Worm (Caenorhabditis elegans) whole organism, L2 larva: ENCODE measurements around the gene prp-3.
A peak's percentile ranks its signal among the peaks of the same experiment; 100 is the strongest.
"Not testable (repeated sequence)": the region's sequence is repeated elsewhere in the genome, so short reads cannot be mapped to it uniquely, and the experiment has no call there.

ENCODE experiments used
- C34F6.9 ChIP-seq: fragments of 150-350 bp; optimal IDR thresholded peaks from 2 replicates; lab custom pipeline; 2014; ENCODE audit warnings: missing biosample characterization, missing genetic modification characterization
- F13H6.1 ChIP-seq: sonication (generic microtip); optimal IDR thresholded peaks from 2 replicates; lab custom pipeline; 2016; ENCODE audit warnings: missing genetic modification characterization, missing compliant biosample characterization
- R02D3.7 ChIP-seq: fragments of 150-350 bp; optimal IDR thresholded peaks from 2 replicates; lab custom pipeline; 2014; ENCODE audit warnings: missing biosample characterization, missing genetic modification characterization
- ZK546.5 ChIP-seq: sonication (generic microtip); optimal IDR thresholded peaks from 2 replicates; lab custom pipeline; 2017; ENCODE audit warnings: missing biosample characterization, missing genetic modification characterization
- alr-1 ChIP-seq: fragments of 150-350 bp; optimal IDR thresholded peaks from 2 replicates; lab custom pipeline; 2014; ENCODE audit warnings: missing biosample characterization, missing genetic modification characterization
- aly-2 ChIP-seq: fragments of 150-350 bp; optimal IDR thresholded peaks from 2 replicates; lab custom pipeline; 2014; ENCODE audit warnings: missing biosample characterization, missing genetic modification characterization
- ama-1 ChIP-seq: fragments of 150-350 bp; optimal IDR thresholded peaks from 2 replicates; lab custom pipeline; 2018; ENCODE audit warnings: inconsistent platforms
- blmp-1 ChIP-seq: sonication (generic microtip); optimal IDR thresholded peaks from 2 replicates; lab custom pipeline; 2017; ENCODE audit warnings: missing genetic modification characterization, mild to moderate bottlenecking, missing compliant biosample characterization, antibody characterized with exemption, moderate library complexity; ENCODE audit not compliant: insufficient read depth
- ceh-82 ChIP-seq: fragments of 150-350 bp; optimal IDR thresholded peaks from 2 replicates; lab custom pipeline; 2014; ENCODE audit warnings: missing biosample characterization, missing genetic modification characterization
- crh-2 ChIP-seq: sonication (generic microtip); optimal IDR thresholded peaks from 2 replicates; lab custom pipeline; 2017; ENCODE audit warnings: missing biosample characterization, missing genetic modification characterization
- egl-27 ChIP-seq: sonication (generic microtip); optimal IDR thresholded peaks from 3 replicates; lab custom pipeline; 2017; ENCODE audit warnings: missing biosample characterization, missing genetic modification reagents, missing genetic modification characterization
- elt-1 ChIP-seq: fragments of 150-350 bp; optimal IDR thresholded peaks from 2 replicates; lab custom pipeline; 2014; ENCODE audit warnings: missing biosample characterization, missing genetic modification characterization
- elt-3 ChIP-seq: sonication (generic microtip); optimal IDR thresholded peaks from 2 replicates; lab custom pipeline; 2017; ENCODE audit warnings: missing biosample characterization, missing genetic modification characterization
- fos-1 ChIP-seq: fragments of 150-350 bp; optimal IDR thresholded peaks from 2 replicates; lab custom pipeline; 2014; ENCODE audit warnings: missing biosample characterization, missing genetic modification characterization
- gmeb-1 ChIP-seq: fragments of 150-350 bp; optimal IDR thresholded peaks from 2 replicates; lab custom pipeline; 2014; ENCODE audit warnings: missing biosample characterization, missing genetic modification characterization
- lin-11 ChIP-seq: fragments of 150-350 bp; sonication (generic microtip); optimal IDR thresholded peaks from 2 replicates; lab custom pipeline; 2014; ENCODE audit warnings: missing biosample characterization, missing genetic modification characterization, inconsistent platforms, mixed read lengths
- lin-13 ChIP-seq: fragments of 150-350 bp; optimal IDR thresholded peaks from 2 replicates; lab custom pipeline; 2014; ENCODE audit warnings: missing biosample characterization, missing genetic modification reagents, missing genetic modification characterization
- lin-39 ChIP-seq: fragments of 150-350 bp; optimal IDR thresholded peaks from 2 replicates; lab custom pipeline; 2014; ENCODE audit warnings: missing biosample characterization, missing genetic modification reagents, missing genetic modification characterization
- lsy-2 ChIP-seq, 2 experiments: fragments of 150-350 bp in 1 of 2; sonication (generic microtip) in 1 of 2; optimal IDR thresholded peaks; 2 replicates each; lab custom pipeline; 2014 to 2017; ENCODE audit warnings: missing biosample characterization in 2 of 2, missing genetic modification characterization in 2 of 2
- mab-5 ChIP-seq: fragments of 150-350 bp; optimal IDR thresholded peaks from 2 replicates; lab custom pipeline; 2014; ENCODE audit warnings: missing biosample characterization, missing genetic modification characterization
- mbf-1 ChIP-seq: sonication (generic microtip); optimal IDR thresholded peaks from 2 replicates; lab custom pipeline; 2017; ENCODE audit warnings: missing biosample characterization, missing genetic modification characterization
- nhr-10 ChIP-seq: sonication (generic microtip); optimal IDR thresholded peaks from 2 replicates; lab custom pipeline; 2017; ENCODE audit warnings: missing biosample characterization, missing genetic modification characterization
- nhr-11 ChIP-seq: fragments of 150-350 bp; optimal IDR thresholded peaks from 2 replicates; lab custom pipeline; 2014; ENCODE audit warnings: missing biosample characterization, missing genetic modification characterization
- nhr-12 ChIP-seq: fragments of 150-350 bp; optimal IDR thresholded peaks from 2 replicates; lab custom pipeline; 2014; ENCODE audit warnings: missing biosample characterization, missing genetic modification characterization
- nhr-129 ChIP-seq: fragments of 150-350 bp; optimal IDR thresholded peaks from 2 replicates; lab custom pipeline; 2014; ENCODE audit warnings: missing biosample characterization, missing genetic modification characterization
- nhr-23 ChIP-seq: fragments of 150-350 bp; optimal IDR thresholded peaks from 2 replicates; lab custom pipeline; 2014; ENCODE audit warnings: missing biosample characterization, missing genetic modification reagents, missing genetic modification characterization
- nhr-237 ChIP-seq: fragments of 150-350 bp; optimal IDR thresholded peaks from 2 replicates; lab custom pipeline; 2014; ENCODE audit warnings: missing biosample characterization, missing genetic modification characterization
- peb-1 ChIP-seq: fragments of 150-350 bp; optimal IDR thresholded peaks from 2 replicates; lab custom pipeline; 2014; ENCODE audit warnings: missing biosample characterization, missing genetic modification characterization
- sma-3 ChIP-seq: sonication (generic microtip); optimal IDR thresholded peaks from 2 replicates; lab custom pipeline; 2016; ENCODE audit warnings: missing genetic modification reagents, missing genetic modification characterization, missing compliant biosample characterization
- snpc-4 ChIP-seq: fragments of 150-350 bp; optimal IDR thresholded peaks from 2 replicates; lab custom pipeline; 2014; ENCODE audit warnings: missing biosample characterization, missing genetic modification characterization
- unc-55 ChIP-seq: fragments of 150-350 bp; sonication (generic microtip); optimal IDR thresholded peaks from 3 replicates; lab custom pipeline; 2014; ENCODE audit warnings: missing biosample characterization, missing genetic modification reagents, missing genetic modification characterization
- zag-1 ChIP-seq: fragments of 150-350 bp; optimal IDR thresholded peaks from 2 replicates; lab custom pipeline; 2014; ENCODE audit warnings: missing biosample characterization, missing genetic modification characterization
- ztf-1 ChIP-seq: fragments of 200-800 bp; sonication (Bioruptor generic); conservative IDR thresholded peaks from 2 replicates; pipeline ENCODE4 v1.3.6; 2022; ENCODE audit warnings: missing genetic modification characterization, missing compliant biosample characterization
- ztf-4 ChIP-seq: fragments of 150-350 bp; optimal IDR thresholded peaks from 2 replicates; lab custom pipeline; 2014; ENCODE audit warnings: missing biosample characterization, missing genetic modification characterization

prp-3 gene

DNA sequence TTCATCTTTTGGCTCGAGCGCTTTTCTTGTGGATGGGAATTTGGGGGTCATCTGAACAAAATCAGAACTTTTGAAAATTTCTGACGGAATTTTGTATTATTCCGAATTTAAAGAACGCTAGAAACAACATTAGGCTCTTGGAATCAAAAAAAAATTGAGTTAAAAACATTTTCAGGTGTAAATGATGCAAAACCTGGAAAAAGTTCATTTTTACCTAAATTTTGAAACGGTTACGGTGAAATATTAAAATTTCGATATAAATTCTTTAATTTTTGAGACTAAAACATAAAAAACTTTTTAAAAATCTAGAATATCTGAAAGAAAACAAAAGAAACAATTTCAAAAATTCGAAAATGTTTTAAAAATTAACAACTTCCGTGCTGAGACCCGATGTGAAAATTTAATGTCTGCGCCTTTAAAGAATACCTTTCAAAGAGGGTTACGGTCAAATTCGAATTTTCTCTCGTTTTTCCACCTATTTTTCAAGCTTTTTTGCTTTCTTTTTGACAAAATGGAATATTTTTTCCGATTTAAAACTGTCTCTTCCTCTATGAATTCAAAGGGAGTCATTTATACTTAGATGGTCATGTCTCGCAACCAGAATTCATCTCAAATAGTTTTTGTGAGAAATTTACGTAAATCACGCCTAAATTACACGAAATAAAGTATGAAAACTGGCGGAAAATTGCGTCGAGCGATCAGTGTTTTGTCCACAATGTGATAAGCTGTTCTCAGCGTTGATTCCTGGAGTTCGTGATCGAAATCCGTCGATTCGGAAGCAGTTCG lies 14.8 kb upstream of the prp-3 start, which contains the start of the genes H04D03.2 and ecps-2:
Gene H04D03.2, minus strand, starts transcription at position 51 of the 786 bp plus-strand sequence.
Gene ecps-2, plus strand, starts transcription at position 736 of the 786 bp plus-strand sequence.
- TF ChIP-seq lin-13 (GFP tag; lab: Kevin White, UChicago), result no peak
- no peak for TF ChIP-seq fos-1 (tag; lab: Kevin White, UChicago)
- TF ChIP-seq nhr-237, result no peak
- TF ChIP-seq nhr-10 (tag; lab: Kevin White, UChicago), result no peak
- TF ChIP-seq R02D3.7 (tag; lab: Kevin White, UChicago), result no peak
- no peak for TF ChIP-seq ztf-1 (GFP tag; lab: Robert Waterston, UW)
- no peak for TF ChIP-seq sma-3 (GFP tag; lab: Kevin White, UChicago)
- no peak for TF ChIP-seq ceh-82 (tag; lab: Kevin White, UChicago)
- TF ChIP-seq nhr-23, result no peak
- no peak for TF ChIP-seq elt-1 (tag; lab: Kevin White, UChicago)
- TF ChIP-seq crh-2 (tag; lab: Kevin White, UChicago), result no peak
- no peak for TF ChIP-seq elt-3 (tag; lab: Kevin White, UChicago)
- no peak for TF ChIP-seq ztf-4 (tag; lab: Kevin White, UChicago)
- no peak for TF ChIP-seq nhr-12 (tag; lab: Kevin White, UChicago)
- no peak for TF ChIP-seq peb-1 (tag; lab: Kevin White, UChicago)
- TF ChIP-seq egl-27 (tag; lab: Kevin White, UChicago), result no peak
- no peak for TF ChIP-seq ZK546.5 (tag; lab: Kevin White, UChicago)
- no peak for TF ChIP-seq nhr-129 (tag; lab: Kevin White, UChicago)

ce11 chrIII:10438780-10439179 lies 11.0 kb upstream of the prp-3 start, which contains the start of gene H04D03.6:
Gene H04D03.6 (minus strand): TSS chrIII:10438880.
- TF ChIP-seq nhr-237; nhr-11 (tag; lab: Kevin White, UChicago); nhr-12 (tag; lab: Kevin White, UChicago): not testable (repeated sequence)

ce11 chrIII:10435938-10436842 lies 8.4 kb upstream of the prp-3 start, which contains the start of the genes smrd-1 and enu-3.1:
Gene smrd-1 (minus strand): TSS chrIII:10435988.
Gene enu-3.1 (plus strand): TSS chrIII:10436276.
- peak; percentile 76 for TF ChIP-seq lin-13 (GFP tag; lab: Kevin White, UChicago)
- TF ChIP-seq C34F6.9 (tag; lab: Kevin White, UChicago), result peak; percentile 78
- peak; percentile 39 for TF ChIP-seq mab-5 (tag; lab: Kevin White, UChicago)
- TF ChIP-seq gmeb-1 (tag; lab: Kevin White, UChicago), result peak; percentile 60
- peak; percentile 69 to 75 for TF ChIP-seq lsy-2 (tag; optimal IDR thresholded peaks at IDR 0.05; lab: Kevin White, UChicago)
- TF ChIP-seq unc-55, result peak; percentile 63
- TF ChIP-seq crh-2 (tag; lab: Kevin White, UChicago), result peak; percentile 44
- TF ChIP-seq F13H6.1 (tag; lab: Kevin White, UChicago), result peak; percentile 50
- TF ChIP-seq sma-3 (GFP tag; lab: Kevin White, UChicago), result peak; percentile 31

ce11 chrIII:10432104-10432503 lies 4.3 kb upstream of the prp-3 start:
- peak; percentile 28 for TF ChIP-seq C34F6.9 (tag; lab: Kevin White, UChicago)
- TF ChIP-seq F13H6.1 (tag; lab: Kevin White, UChicago), result peak; percentile 21
- no peak for TF ChIP-seq ZK546.5 (tag; lab: Kevin White, UChicago)
- TF ChIP-seq crh-2 (tag; lab: Kevin White, UChicago), result peak; percentile 70
- TF ChIP-seq nhr-129 (tag; lab: Kevin White, UChicago), result peak; percentile 52
- peak; percentile 62 for TF ChIP-seq lin-11 (tag; lab: Kevin White, UChicago)
- TF ChIP-seq lsy-2 (tag; optimal IDR thresholded peaks at IDR 0.05; lab: Kevin White, UChicago), result peak in 1 of 2 experiments; percentile 38
- no peak for TF ChIP-seq lin-13 (GFP tag; lab: Kevin White, UChicago)

ce11 chrIII:10423906-10424305 lies 3.9 kb downstream of the prp-3 start, which contains the start of gene M03C11.6:
Gene M03C11.6 (minus strand): TSS chrIII:10424006.
- TF ChIP-seq alr-1 (tag; lab: Kevin White, UChicago), result no peak
- TF ChIP-seq ZK546.5 (tag; lab: Kevin White, UChicago), result no peak
- no peak for TF ChIP-seq lin-13 (GFP tag; lab: Kevin White, UChicago)
- no peak for TF ChIP-seq R02D3.7 (tag; lab: Kevin White, UChicago)
- no peak for TF ChIP-seq C34F6.9 (tag; lab: Kevin White, UChicago)
- TF ChIP-seq aly-2 (tag; lab: Kevin White, UChicago), result no peak
- TF ChIP-seq blmp-1, result no peak
- no peak for TF ChIP-seq snpc-4 (tag; lab: Kevin White, UChicago)
- TF ChIP-seq mbf-1 (tag; lab: Kevin White, UChicago), result no peak
- no peak for TF ChIP-seq lsy-2 (tag; optimal IDR thresholded peaks at IDR 0.05; lab: Kevin White, UChicago)
- TF ChIP-seq lin-39 (tag; lab: Kevin White, UChicago), result no peak
- TF ChIP-seq nhr-12 (tag; lab: Kevin White, UChicago), result no peak
- TF ChIP-seq nhr-10 (tag; lab: Kevin White, UChicago), result no peak
- TF ChIP-seq nhr-23, result no peak
- no peak for TF ChIP-seq zag-1 (tag; lab: Kevin White, UChicago)
- no peak for TF ChIP-seq elt-1 (tag; lab: Kevin White, UChicago)
- TF ChIP-seq ama-1 (lab: Kevin White, UChicago), result no peak
